Worm (Caenorhabditis elegans): Measurements from ENCODE around the gene cutl-3.

DNA sequence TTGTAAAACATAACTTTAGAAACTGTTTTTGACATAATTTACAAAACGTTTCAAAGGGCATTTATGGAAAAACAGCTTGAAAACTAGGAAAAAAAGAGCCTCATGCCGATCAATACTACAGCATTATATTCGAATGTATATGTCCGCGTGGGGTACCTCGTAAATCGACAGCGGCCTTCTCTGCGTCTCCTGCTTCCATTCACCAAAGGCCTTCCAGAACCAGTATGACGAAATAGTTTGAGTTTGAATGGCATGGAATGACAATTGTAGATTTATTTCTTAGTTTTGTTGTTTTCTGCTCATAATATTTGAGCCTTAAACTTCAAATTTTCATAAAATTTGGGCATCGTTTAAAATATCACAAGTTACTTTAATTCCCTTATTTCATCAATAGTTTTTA lies 46.4 kb upstream of the cutl-3 start:
- TF ChIP-seq fkh-10 (GFP tag; optimal IDR thresholded peaks at IDR 0.05), result no peak
- TF ChIP-seq unc-3 (GFP tag; conservative IDR thresholded peaks at IDR 0.05), result no peak
- TF ChIP-seq unc-3 (tag; optimal IDR thresholded peaks at IDR 0.05), result no peak
- TF ChIP-seq nhr-11 (tag; optimal IDR thresholded peaks at IDR 0.05), result no peak
- no peak for TF ChIP-seq nfya-1 (tag; optimal IDR thresholded peaks at IDR 0.05)
- no peak for TF ChIP-seq pat-9 (tag; optimal IDR thresholded peaks at IDR 0.05)
- no peak for TF ChIP-seq pha-4 (tag; optimal IDR thresholded peaks at IDR 0.05)
- no peak for TF ChIP-seq ceh-9 (tag; optimal IDR thresholded peaks at IDR 0.05)
- TF ChIP-seq ceh-48 (tag; optimal IDR thresholded peaks at IDR 0.05), result no peak
- TF ChIP-seq pqm-1 (tag; optimal IDR thresholded peaks at IDR 0.05), result no peak
- TF ChIP-seq zip-5 (tag; optimal IDR thresholded peaks at IDR 0.05), result no peak
- TF ChIP-seq C38D4.7 (GFP tag; optimal IDR thresholded peaks at IDR 0.05), result no peak
